Worm (Caenorhabditis elegans) whole organism, young adult: ENCODE results near the gene H01G02.3.

Experiments used
- C17E4.6 ChIP-seq: fragments of 200-800 bp; sonication (Bioruptor generic); IDR thresholded peaks from 2 replicates; pipeline ENCODE4 v1.3.6; 2022; ENCODE audit warnings: missing genetic modification reagents, missing genetic modification characterization, missing compliant biosample characterization
- F23B12.7 ChIP-seq: sonication (generic microtip); optimal IDR thresholded peaks from 2 replicates; lab custom pipeline; 2017; ENCODE audit warnings: missing genetic modification characterization, mild to moderate bottlenecking, missing compliant biosample characterization, antibody characterized with exemption, moderate library complexity; ENCODE audit not compliant: insufficient read depth
- F33H1.4 ChIP-seq: fragments of 200-800 bp; sonication (Bioruptor generic); IDR thresholded peaks from 2 replicates; pipeline ENCODE4 v1.3.6; 2022; ENCODE audit warnings: missing genetic modification reagents, missing genetic modification characterization, missing compliant biosample characterization
- F39B2.1 ChIP-seq: fragments of 200-800 bp; sonication (Bioruptor generic); IDR thresholded peaks from 2 replicates; pipeline ENCODE4 v1.3.6; 2022; ENCODE audit warnings: missing genetic modification reagents, missing genetic modification characterization, missing compliant biosample characterization
- F57C9.4 ChIP-seq: sonication (generic microtip); optimal IDR thresholded peaks from 2 replicates; lab custom pipeline; 2017; ENCODE audit warnings: mild to moderate bottlenecking, missing genetic modification characterization, missing compliant biosample characterization
- K12H6.12 ChIP-seq: fragments of 200-800 bp; sonication (Bioruptor generic); optimal IDR thresholded peaks from 2 replicates; lab custom pipeline; 2018; ENCODE audit warnings: mild to moderate bottlenecking, missing genetic modification characterization, missing compliant biosample characterization
- T26A5.8 ChIP-seq: sonication (generic microtip); optimal IDR thresholded peaks from 2 replicates; lab custom pipeline; 2016; ENCODE audit warnings: missing genetic modification characterization, missing compliant biosample characterization
- Y53G8AR.9 ChIP-seq: fragments of 200-800 bp; sonication (Bioruptor generic); conservative IDR thresholded peaks from 2 replicates; pipeline ENCODE4 v1.3.6; 2022; ENCODE audit warnings: missing genetic modification reagents, missing genetic modification characterization, missing compliant biosample characterization
- Y56A3A.18 ChIP-seq: fragments of 200-800 bp; sonication (Bioruptor generic); IDR thresholded peaks from 2 replicates; pipeline ENCODE4 v1.3.6; 2022; ENCODE audit warnings: missing genetic modification reagents, missing genetic modification characterization, missing compliant biosample characterization
- Y79H2A.3 ChIP-seq: fragments of 200-800 bp; sonication (Bioruptor generic); conservative IDR thresholded peaks from 2 replicates; pipeline ENCODE4 v1.3.6; 2022; ENCODE audit warnings: missing genetic modification reagents, missing genetic modification characterization, missing compliant biosample characterization
- Y95B8A.8 ChIP-seq: fragments of 200-800 bp; sonication (Bioruptor generic); IDR thresholded peaks from 2 replicates; pipeline ENCODE4 v1.3.6; 2022; ENCODE audit warnings: missing genetic modification reagents, missing genetic modification characterization, missing compliant biosample characterization
- atf-7 ChIP-seq: sonication (generic microtip); optimal IDR thresholded peaks from 2 replicates; lab custom pipeline; 2017; ENCODE audit warnings: mild to moderate bottlenecking, missing genetic modification characterization, missing compliant biosample characterization
- attf-5 ChIP-seq: fragments of 200-800 bp; sonication (Bioruptor generic); optimal IDR thresholded peaks from 2 replicates; lab custom pipeline; 2018; ENCODE audit warnings: mild to moderate bottlenecking, missing genetic modification characterization, missing compliant biosample characterization
- cebp-1 ChIP-seq, 2 experiments: fragments of 200-800 bp in 1 of 2; sonication (Bioruptor generic) in 1 of 2; sonication (generic microtip) in 1 of 2; IDR thresholded peaks in 1 of 2; optimal IDR thresholded peaks in 1 of 2; 2 replicates each; pipeline versions ENCODE4 v1.3.6 to Lab custom; 2017 to 2022; ENCODE audit warnings: missing compliant biosample characterization in 2 of 2, missing genetic modification characterization in 2 of 2, mild to moderate bottlenecking in 1 of 2, missing genetic modification reagents in 1 of 2, moderate library complexity in 1 of 2
- ceh-27 ChIP-seq: fragments of 200-800 bp; sonication (Bioruptor generic); optimal IDR thresholded peaks from 2 replicates; lab custom pipeline; 2018; ENCODE audit warnings: mild to moderate bottlenecking, missing genetic modification characterization, moderate library complexity, missing compliant biosample characterization
- ceh-58 ChIP-seq: fragments of 200-800 bp; sonication (Bioruptor generic); IDR thresholded peaks from 2 replicates; pipeline ENCODE4 v1.3.6; 2022; ENCODE audit warnings: missing genetic modification characterization, missing compliant biosample characterization
- ceh-91 ChIP-seq: fragments of 200-800 bp; sonication (Bioruptor generic); IDR thresholded peaks from 2 replicates; pipeline ENCODE4 v1.3.6; 2022; ENCODE audit warnings: missing genetic modification reagents, missing genetic modification characterization, missing compliant biosample characterization
- dox-1 ChIP-seq: fragments of 200-800 bp; sonication (Bioruptor generic); IDR thresholded peaks from 2 replicates; pipeline ENCODE4 v1.3.6; 2022; ENCODE audit warnings: missing genetic modification reagents, missing genetic modification characterization, missing compliant biosample characterization
- dpl-1 ChIP-seq: fragments of 150-350 bp; optimal IDR thresholded peaks from 2 replicates; lab custom pipeline; 2014; ENCODE audit warnings: missing biosample characterization, missing genetic modification reagents, missing genetic modification characterization
- egl-44 ChIP-seq: fragments of 200-800 bp; sonication (Bioruptor generic); IDR thresholded peaks from 2 replicates; pipeline ENCODE4 v1.3.6; 2022; ENCODE audit warnings: missing genetic modification reagents, missing genetic modification characterization, missing compliant biosample characterization
- ekl-4 ChIP-seq: fragments of 200-800 bp; sonication (Bioruptor generic); IDR thresholded peaks from 2 replicates; pipeline ENCODE4 v1.3.6; 2022; ENCODE audit warnings: missing genetic modification reagents, missing genetic modification characterization, missing compliant biosample characterization
- fkh-3 ChIP-seq: sonication (generic microtip); optimal IDR thresholded peaks from 2 replicates; lab custom pipeline; 2016; ENCODE audit warnings: mild to moderate bottlenecking, missing genetic modification characterization, missing compliant biosample characterization
- mxl-1 ChIP-seq: sonication (generic microtip); optimal IDR thresholded peaks from 2 replicates; lab custom pipeline; 2016; ENCODE audit warnings: missing genetic modification characterization, missing compliant biosample characterization
- nhr-120 ChIP-seq: fragments of 200-800 bp; sonication (Bioruptor generic); IDR thresholded peaks from 2 replicates; pipeline ENCODE4 v1.3.6; 2022; ENCODE audit warnings: missing genetic modification characterization, missing compliant biosample characterization
- nhr-179 ChIP-seq: sonication (generic microtip); optimal IDR thresholded peaks from 2 replicates; lab custom pipeline; 2016; ENCODE audit warnings: mild to moderate bottlenecking, missing genetic modification characterization, missing compliant biosample characterization
- nhr-80 ChIP-seq: sonication (generic microtip); optimal IDR thresholded peaks from 2 replicates; lab custom pipeline; 2016; ENCODE audit warnings: missing genetic modification characterization, missing compliant biosample characterization
- rec-8 ChIP-seq, 2 experiments: sonication (generic microtip); optimal IDR thresholded peaks; 2 replicates each; lab custom pipeline; 2016; ENCODE audit warnings: mild to moderate bottlenecking in 2 of 2, missing genetic modification characterization in 2 of 2, missing genetic modification reagents in 2 of 2, missing genotype in 2 of 2, missing biosample characterization in 1 of 2, missing compliant biosample characterization in 1 of 2, moderate library complexity in 1 of 2
- rpc-1 ChIP-seq, 2 experiments: fragments of 150-350 bp in 1 of 2; sonication (generic microtip) in 1 of 2; optimal IDR thresholded peaks; 2 replicates each; lab custom pipeline; 2014 to 2018; ENCODE audit warnings: missing biosample characterization in 1 of 2, missing genetic modification characterization in 1 of 2, missing genetic modification reagents in 1 of 2, missing genotype in 1 of 2
- sea-2 ChIP-seq: fragments of 200-800 bp; sonication (Bioruptor generic); IDR thresholded peaks from 2 replicates; pipeline ENCODE4 v1.3.6; 2022; ENCODE audit warnings: missing genetic modification characterization, missing compliant biosample characterization
- snpc-1.1 ChIP-seq: sonication (generic microtip); optimal IDR thresholded peaks from 2 replicates; lab custom pipeline; 2017; ENCODE audit warnings: missing genetic modification characterization, mild to moderate bottlenecking, missing compliant biosample characterization, antibody characterized with exemption, moderate library complexity, missing genotype, missing genetic modification reagents; ENCODE audit not compliant: insufficient read depth
- snpc-1.3 ChIP-seq: sonication (generic microtip); optimal IDR thresholded peaks from 2 replicates; lab custom pipeline; 2017; ENCODE audit warnings: missing genetic modification characterization, mild to moderate bottlenecking, missing compliant biosample characterization, antibody characterized with exemption, moderate library complexity, missing genotype, missing genetic modification reagents; ENCODE audit not compliant: insufficient read depth
- snpc-4 ChIP-seq, 5 experiments: fragments of 150-350 bp in 1 of 5; sonication (generic microtip) in 4 of 5; optimal IDR thresholded peaks; 2 replicates each; lab custom pipeline; 2014 to 2018; ENCODE audit warnings: missing genetic modification characterization in 5 of 5, missing biosample characterization in 3 of 5, antibody characterized with exemption in 2 of 5, mild to moderate bottlenecking in 2 of 5, missing compliant biosample characterization in 2 of 5, missing genotype in 2 of 5, moderate library complexity in 2 of 5, missing genetic modification reagents in 1 of 5
- tbx-9 ChIP-seq: sonication (generic microtip); optimal IDR thresholded peaks from 2 replicates; lab custom pipeline; 2016; ENCODE audit warnings: borderline replicate concordance, missing genetic modification characterization, inconsistent platforms, missing compliant biosample characterization
- tlf-1 ChIP-seq: fragments of 200-800 bp; sonication (Bioruptor generic); optimal IDR thresholded peaks from 2 replicates; lab custom pipeline; 2018; ENCODE audit warnings: mild to moderate bottlenecking, missing genetic modification characterization, missing compliant biosample characterization
- xnd-1 ChIP-seq: sonication (generic microtip); optimal IDR thresholded peaks from 2 replicates; lab custom pipeline; 2016; ENCODE audit warnings: missing genotype, missing genetic modification reagents, missing genetic modification characterization, missing compliant biosample characterization
- zfh-2 ChIP-seq: fragments of 200-800 bp; sonication (Bioruptor generic); conservative IDR thresholded peaks from 2 replicates; pipeline ENCODE4 v1.3.6; 2022; ENCODE audit warnings: missing genetic modification reagents, missing genetic modification characterization, missing compliant biosample characterization
- zim-3 ChIP-seq: sonication (generic microtip); optimal IDR thresholded peaks from 2 replicates; lab custom pipeline; 2017; ENCODE audit warnings: mild to moderate bottlenecking, missing genetic modification characterization, moderate library complexity, missing compliant biosample characterization
- ztf-26 ChIP-seq: sonication (generic microtip); optimal IDR thresholded peaks from 2 replicates; lab custom pipeline; 2017; ENCODE audit warnings: missing genetic modification characterization, missing compliant biosample characterization
- ztf-28 ChIP-seq: fragments of 200-800 bp; sonication (Bioruptor generic); IDR thresholded peaks from 2 replicates; pipeline ENCODE4 v1.3.6; 2022; ENCODE audit warnings: missing genetic modification reagents, missing genetic modification characterization, missing compliant biosample characterization
- ztf-6 ChIP-seq: fragments of 200-800 bp; sonication (Bioruptor generic); IDR thresholded peaks from 2 replicates; pipeline ENCODE4 v1.3.6; 2022; ENCODE audit warnings: missing genetic modification reagents, missing genetic modification characterization, missing compliant biosample characterization

H01G02.3 gene

ce11 chrIV:11821591-11822361, 29.4 kb upstream of the H01G02.3 start, which contains the start of the genes par-5 and M117.3 (continued):
- no peak for TF ChIP-seq rec-8 (tag; optimal IDR thresholded peaks at IDR 0.05; lab: Kevin White, UChicago)
- peak; percentile 88 for TF ChIP-seq attf-5 (GFP tag; lab: Kevin White, UChicago)
- peak; percentile 76 for TF ChIP-seq K12H6.12 (tag; lab: Kevin White, UChicago)
- TF ChIP-seq zim-3 (tag; lab: Kevin White, UChicago) = no peak
- TF ChIP-seq C17E4.6 = peak; percentile 45; the same call in 1 of the 2 replicates
- no peak for TF ChIP-seq T26A5.8 (tag; lab: Kevin White, UChicago)
- TF ChIP-seq nhr-120 (GFP tag; lab: Robert Waterston, UW) = no peak
- peak; percentile 90 for TF ChIP-seq egl-44 (GFP tag; lab: Robert Waterston, UW)
- no peak for TF ChIP-seq rpc-1 (optimal IDR thresholded peaks at IDR 0.05; lab: Kevin White, UChicago)
- no peak for TF ChIP-seq rpc-1 (tag; optimal IDR thresholded peaks at IDR 0.05; lab: Kevin White, UChicago)
- TF ChIP-seq F33H1.4 (GFP tag; lab: Robert Waterston, UW) = no peak; the same call in 1 of the 2 replicates
- no peak for TF ChIP-seq ceh-91 (GFP tag; lab: Robert Waterston, UW)
- no peak for TF ChIP-seq snpc-1.1 (tag; lab: Kevin White, UChicago)
- TF ChIP-seq cebp-1 (GFP tag; IDR thresholded peaks at IDR 0.05; lab: Robert Waterston, UW) = peak; percentile 75
- TF ChIP-seq cebp-1 (tag; optimal IDR thresholded peaks at IDR 0.05; lab: Kevin White, UChicago) = peak; percentile 89
- TF ChIP-seq nhr-80 = peak; percentile 92
- TF ChIP-seq, all 124 proteins: peak for 55

DNA sequence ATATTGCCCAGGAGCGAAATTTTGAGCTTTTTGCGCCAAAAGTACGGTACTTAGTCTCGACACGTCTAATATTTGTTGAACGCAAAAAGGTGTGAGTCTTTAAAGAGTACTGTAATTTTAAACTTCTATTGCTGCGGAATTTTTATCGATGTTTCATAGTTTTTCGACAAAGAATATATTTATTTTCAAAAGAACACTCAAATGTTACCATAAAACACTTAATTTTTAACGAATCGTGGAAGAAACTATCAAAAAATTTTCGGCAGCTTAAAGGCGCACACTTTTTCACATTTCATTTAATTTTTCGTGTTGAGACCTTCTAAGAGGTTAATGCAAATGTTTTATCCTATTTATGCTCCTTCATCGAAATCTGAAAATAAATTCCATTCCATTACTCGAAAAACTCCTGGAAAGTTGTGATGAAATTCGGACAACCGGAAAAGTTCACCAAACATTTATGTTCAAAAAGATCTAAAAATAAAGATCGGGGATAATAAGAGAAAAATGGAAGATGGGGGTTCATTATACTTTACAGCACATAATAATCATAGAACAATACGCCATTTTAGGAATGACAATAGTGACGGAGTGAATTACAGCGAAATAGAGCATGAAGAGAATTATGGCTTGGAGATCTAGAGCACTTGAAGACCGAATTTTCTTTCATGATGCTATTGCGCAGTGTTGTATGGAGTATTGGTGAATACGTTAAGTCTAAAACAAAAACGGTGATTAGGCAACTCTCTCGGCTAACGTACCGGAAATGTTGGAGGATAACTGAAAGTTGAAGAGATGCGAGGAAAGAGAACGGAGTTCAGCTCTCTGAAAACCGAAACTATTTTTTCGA, 27.9 kb upstream of the H01G02.3 start:
- TF ChIP-seq snpc-4 (GFP tag; optimal IDR thresholded peaks at IDR 0.05; lab: Kevin White, UChicago) = no peak
- peak in 2 of 4 experiments; percentile 2 to 43 for TF ChIP-seq snpc-4 (tag; optimal IDR thresholded peaks at IDR 0.05; lab: Kevin White, UChicago)
- no peak for TF ChIP-seq mxl-1 (tag; lab: Kevin White, UChicago)
- TF ChIP-seq T26A5.8 (tag; lab: Kevin White, UChicago) = no peak
- TF ChIP-seq ztf-26 (tag; lab: Kevin White, UChicago) = no peak
- TF ChIP-seq atf-7 = peak; percentile 44
- peak; percentile 92 for TF ChIP-seq Y79H2A.3 (GFP tag; lab: Robert Waterston, UW)
- no peak for TF ChIP-seq ztf-6 (GFP tag; lab: Robert Waterston, UW)
- TF ChIP-seq K12H6.12 (tag; lab: Kevin White, UChicago) = no peak
- TF ChIP-seq snpc-1.3 = no peak
- peak; percentile 33 for TF ChIP-seq xnd-1 (tag; lab: Kevin White, UChicago)
- no peak for TF ChIP-seq tbx-9 (tag; lab: Kevin White, UChicago)
- no peak for TF ChIP-seq zfh-2 (GFP tag; lab: Robert Waterston, UW)
- TF ChIP-seq ceh-58 (GFP tag; lab: Robert Waterston, UW) = peak; percentile 63; the same call in 1 of the 2 replicates
- no peak for TF ChIP-seq dpl-1
- TF ChIP-seq Y95B8A.8 (GFP tag; lab: Robert Waterston, UW) = peak; percentile 60; the same call in 1 of the 2 replicates
- TF ChIP-seq ceh-91 (GFP tag; lab: Robert Waterston, UW) = no peak
- no peak for TF ChIP-seq F23B12.7 (tag; lab: Kevin White, UChicago)
- TF ChIP-seq ceh-27 (GFP tag; lab: Kevin White, UChicago) = no peak
- TF ChIP-seq dox-1 = 0 out of 2 replicates have a peak, but pooled peaks have one; percentile 22
- no peak for TF ChIP-seq F57C9.4 (tag; lab: Kevin White, UChicago)
- TF ChIP-seq zim-3 (tag; lab: Kevin White, UChicago) = no peak
- TF ChIP-seq Y56A3A.18 (GFP tag; lab: Robert Waterston, UW) = peak; percentile 63; the same call in 1 of the 2 replicates
- TF ChIP-seq nhr-179 = no peak
- peak; percentile 46 for TF ChIP-seq tlf-1
- peak; percentile 61; the same call in 1 of the 2 replicates for TF ChIP-seq ekl-4 (GFP tag; lab: Robert Waterston, UW)
- TF ChIP-seq sea-2 (GFP tag; lab: Robert Waterston, UW) = no peak
- TF ChIP-seq fkh-3 = no peak
- TF ChIP-seq Y53G8AR.9 = peak; percentile 70; the same call in 1 of the 2 replicates
- peak; percentile 80 for TF ChIP-seq F39B2.1 (GFP tag; lab: Robert Waterston, UW)
- no peak for TF ChIP-seq ztf-28 (GFP tag; lab: Robert Waterston, UW)
